Worm (Caenorhabditis elegans): Measurements from ENCODE around the gene srxa-9.

DNA sequence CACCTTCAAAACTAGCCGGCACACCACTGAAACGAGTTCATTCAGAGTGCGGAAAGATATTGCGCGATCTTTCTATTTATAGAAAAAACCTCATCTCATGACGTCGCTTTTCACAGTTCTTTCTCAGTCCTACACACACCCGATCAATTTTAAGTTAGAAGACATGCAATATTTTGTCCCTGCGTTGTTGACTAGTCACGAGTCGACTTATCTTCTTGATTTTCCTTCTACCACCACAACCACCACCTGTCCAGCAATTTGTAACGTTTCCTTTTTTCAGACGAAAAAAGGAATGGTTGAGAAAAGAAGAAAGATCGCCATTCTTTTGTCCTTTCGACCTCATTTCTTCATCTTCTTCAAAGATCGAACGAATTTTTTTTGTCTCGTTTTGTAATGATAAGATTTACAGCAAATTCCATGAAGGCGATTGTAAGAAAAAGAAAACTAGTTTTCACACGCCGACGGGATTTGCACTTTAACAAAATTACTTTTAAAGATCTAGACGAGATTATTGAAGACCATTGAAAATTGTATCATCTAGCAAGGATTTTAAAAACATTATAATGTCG is 40.6 kb upstream of the srxa-9 start:
- TF ChIP-seq let-607 (tag; optimal IDR thresholded peaks at IDR 0.05) (no peak), attf-6 (GFP tag; IDR thresholded peaks at IDR 0.05) (no peak), ztf-3 (GFP tag; optimal IDR thresholded peaks at IDR 0.05) (no peak), nfya-1 (tag; optimal IDR thresholded peaks at IDR 0.05; ENCODE audit: borderline replicate concordance, insufficient read depth) (no peak)

All from whole organism, young adult.